Worm (Caenorhabditis elegans): ENCODE measurements around the gene kin-9.

Gene kin-9

DNA sequence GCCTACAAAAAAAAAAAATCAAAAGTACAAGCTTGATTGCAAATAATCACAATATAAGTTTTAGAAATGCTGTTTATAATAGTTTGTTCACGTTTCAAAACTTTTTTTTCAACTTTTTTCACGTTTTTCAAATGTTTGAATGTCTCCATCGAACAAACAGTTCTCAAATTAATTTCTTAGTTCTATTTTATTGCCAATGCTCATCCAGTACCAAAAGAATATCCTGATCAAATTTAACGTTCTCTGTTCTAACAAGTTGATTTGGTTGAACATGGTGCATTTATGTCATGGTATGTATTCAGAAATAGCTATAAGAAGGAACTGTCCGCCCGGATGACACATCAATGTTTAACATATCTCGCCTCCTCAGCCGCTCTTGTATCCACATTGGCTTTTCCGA lies at the start of gene kin-9:
Gene kin-9, plus strand, starts transcription at position 301 of the 400 bp plus-strand sequence.
- no peak for TF ChIP-seq mls-2 (tag; optimal IDR thresholded peaks at IDR 0.05)
- TF ChIP-seq nhr-76 (tag; optimal IDR thresholded peaks at IDR 0.05) = no peak
- TF ChIP-seq M03D4.4 (tag; optimal IDR thresholded peaks at IDR 0.05) = no peak
- no peak for TF ChIP-seq sptf-1 (tag; optimal IDR thresholded peaks at IDR 0.05)
- no peak for TF ChIP-seq nhr-12 (tag; optimal IDR thresholded peaks at IDR 0.05)
- TF ChIP-seq zip-8 (tag; optimal IDR thresholded peaks at IDR 0.05) = no peak
- TF ChIP-seq blmp-1 (tag; optimal IDR thresholded peaks at IDR 0.05) = no peak
- TF ChIP-seq flh-1 (GFP tag; optimal IDR thresholded peaks at IDR 0.05) = no peak
- TF ChIP-seq unc-62 (GFP tag; optimal IDR thresholded peaks at IDR 0.05) = no peak
- no peak for TF ChIP-seq bed-3 (GFP tag; optimal IDR thresholded peaks at IDR 0.05)
- TF ChIP-seq unc-39 (tag; optimal IDR thresholded peaks at IDR 0.05) = no peak
- no peak for TF ChIP-seq hlh-1 (tag; optimal IDR thresholded peaks at IDR 0.05)
- no peak for TF ChIP-seq lin-32 (GFP tag; optimal IDR thresholded peaks at IDR 0.05)
- no peak for TF ChIP-seq mep-1 (tag; optimal IDR thresholded peaks at IDR 0.05)

DNA sequence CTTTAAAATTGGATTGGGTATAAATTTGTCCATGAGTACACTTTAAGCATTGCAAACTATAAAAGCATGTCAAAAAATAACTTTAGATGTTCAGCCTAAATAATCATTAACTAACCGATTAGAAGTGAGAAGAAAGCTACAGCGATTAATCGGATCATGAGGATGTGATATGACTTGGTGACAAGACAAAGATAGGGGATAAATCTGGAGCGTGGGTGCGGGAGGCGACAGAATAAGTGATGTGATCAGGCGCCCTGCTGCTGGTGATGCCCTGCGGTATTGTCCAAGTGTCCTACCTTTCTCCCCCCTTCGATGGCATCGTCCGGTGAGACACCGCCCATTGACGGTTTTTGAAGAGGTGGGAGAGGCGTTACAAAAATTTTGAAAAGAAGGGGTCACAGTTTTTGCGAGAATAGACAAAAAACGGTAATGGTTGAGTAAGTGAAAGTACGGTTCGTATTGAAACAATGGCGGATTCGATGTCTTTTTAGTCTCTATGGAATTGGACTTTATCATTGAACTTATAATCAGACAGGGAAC lies 47.7 kb upstream of the kin-9 start, which contains the start of gene F41D9.2:
Gene F41D9.2, minus strand, starts transcription at position 304 of the 540 bp plus-strand sequence.
- TF ChIP-seq ham-2 (GFP tag; optimal IDR thresholded peaks at IDR 0.05) = no peak
- no peak for TF ChIP-seq drap-1 (GFP tag; optimal IDR thresholded peaks at IDR 0.05)
- no peak for TF ChIP-seq sptf-1 (tag; optimal IDR thresholded peaks at IDR 0.05)

DNA sequence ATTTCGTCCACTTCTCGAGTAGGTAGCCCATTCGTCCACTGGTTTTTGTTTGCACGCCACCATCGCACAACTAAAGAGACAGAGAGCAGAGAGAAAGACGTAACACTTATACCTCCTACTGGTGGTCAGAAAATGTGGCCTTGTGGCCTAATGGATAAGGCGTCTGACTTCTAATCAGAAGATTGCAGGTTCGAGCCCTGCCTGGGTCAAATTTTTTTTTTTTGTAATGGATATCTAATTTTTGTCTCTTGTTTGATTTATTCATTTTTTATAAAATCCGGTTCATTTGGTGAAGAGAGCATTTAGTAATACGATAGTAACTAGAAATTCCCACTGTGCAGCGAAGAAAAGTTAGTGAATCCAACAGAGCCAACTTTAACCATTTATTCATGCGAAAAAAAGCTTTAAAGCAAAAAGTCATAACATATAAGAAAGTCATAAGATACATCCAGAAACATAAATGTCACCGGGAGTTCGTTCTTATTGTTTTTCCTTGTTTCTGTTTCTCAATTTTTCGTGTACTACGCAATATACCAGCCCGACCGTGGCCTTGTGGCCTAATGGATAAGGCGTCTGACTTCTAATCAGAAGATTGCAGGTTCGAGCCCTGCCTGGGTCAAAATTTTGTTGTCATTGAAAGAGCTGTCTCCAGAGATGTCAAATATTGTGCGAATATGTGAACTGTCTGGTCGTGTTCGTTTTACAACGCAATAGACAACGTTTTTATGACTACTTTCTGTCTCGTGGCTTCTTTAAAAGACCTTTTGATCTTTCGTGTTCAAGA lies 46.2 kb upstream of the kin-9 start:
- TF ChIP-seq snpc-4 (tag; optimal IDR thresholded peaks at IDR 0.05) (no peak), zip-8 (tag; optimal IDR thresholded peaks at IDR 0.05) (no peak), ces-1 (GFP tag; optimal IDR thresholded peaks at IDR 0.05) (peak; percentile 36), nhr-28 (tag; optimal IDR thresholded peaks at IDR 0.05) (peak; percentile 31), unc-39 (tag; optimal IDR thresholded peaks at IDR 0.05) (no peak), ceh-83 (GFP tag; optimal IDR thresholded peaks at IDR 0.05) (peak; percentile 88), elt-1 (tag; optimal IDR thresholded peaks at IDR 0.05; ENCODE audit: borderline replicate concordance, insufficient read depth) (no peak), lsy-2 (tag; optimal IDR thresholded peaks at IDR 0.05) (no peak), lin-32 (GFP tag; optimal IDR thresholded peaks at IDR 0.05) (peak; percentile 25), nhr-76 (tag; optimal IDR thresholded peaks at IDR 0.05) (no peak), ham-2 (GFP tag; optimal IDR thresholded peaks at IDR 0.05) (no peak), unc-120 (tag; optimal IDR thresholded peaks at IDR 0.05; ENCODE audit: poor library complexity, severe bottlenecking) (peak; percentile 57), bed-3 (GFP tag; optimal IDR thresholded peaks at IDR 0.05) (peak; percentile 66), blmp-1 (tag; optimal IDR thresholded peaks at IDR 0.05) (no peak), ceh-43 (GFP tag; optimal IDR thresholded peaks at IDR 0.05) (peak; percentile 76), sptf-1 (tag; optimal IDR thresholded peaks at IDR 0.05) (peak; percentile 88), ztf-11 (tag; optimal IDR thresholded peaks at IDR 0.05) (peak; percentile 35), unc-62 (GFP tag; optimal IDR thresholded peaks at IDR 0.05) (peak; percentile 25), pha-4 (tag; optimal IDR thresholded peaks at IDR 0.05) (no peak), cnd-1 (tag; optimal IDR thresholded peaks at IDR 0.05) (peak; percentile 81), mab-5 (tag; optimal IDR thresholded peaks at IDR 0.05) (peak; percentile 31), mls-2 (tag; optimal IDR thresholded peaks at IDR 0.05) (peak; percentile 91), nhr-237 (tag; optimal IDR thresholded peaks at IDR 0.05) (no peak), nhr-2 (tag; optimal IDR thresholded peaks at IDR 0.05) (no peak), ceh-39 (tag; optimal IDR thresholded peaks at IDR 0.05) (peak; percentile 16), M03D4.4 (tag; optimal IDR thresholded peaks at IDR 0.05) (peak; percentile 89), mep-1 (tag; optimal IDR thresholded peaks at IDR 0.05) (peak; percentile 56), elt-3 (tag; optimal IDR thresholded peaks at IDR 0.05) (no peak), lin-13 (tag; optimal IDR thresholded peaks at IDR 0.05) (no peak), tbx-8 (GFP tag; optimal IDR thresholded peaks at IDR 0.05) (peak; percentile 43), flh-1 (GFP tag; optimal IDR thresholded peaks at IDR 0.05) (peak; percentile 45), sem-2 (GFP tag; optimal IDR thresholded peaks at IDR 0.05) (peak; percentile 77), drap-1 (GFP tag; optimal IDR thresholded peaks at IDR 0.05) (peak; percentile 80), nhr-12 (tag; optimal IDR thresholded peaks at IDR 0.05) (no peak), hlh-1 (tag; optimal IDR thresholded peaks at IDR 0.05) (peak; percentile 28)
